Worm (Caenorhabditis elegans): Measurements from ENCODE around the gene C33F10.1.
A peak's percentile ranks its signal among the peaks of the same experiment; 100 is the strongest.
"Not testable (repeated sequence)": the region's sequence is repeated elsewhere in the genome, so short reads cannot be mapped to it uniquely, and the experiment has no call there.

Gene C33F10.1

ce11 chrII:4857086-4857485 lies 22.3 kb downstream of the C33F10.1 start:
- TF ChIP-seq fos-1 (tag; optimal IDR thresholded peaks at IDR 0.05) (peak; percentile 94), blmp-1 (tag; optimal IDR thresholded peaks at IDR 0.05; ENCODE audit: insufficient read depth) (no peak), elt-3 (tag; optimal IDR thresholded peaks at IDR 0.05) (no peak), crh-2 (tag; optimal IDR thresholded peaks at IDR 0.05) (peak; percentile 32), nhr-12 (tag; optimal IDR thresholded peaks at IDR 0.05) (no peak), sma-9 (GFP tag; optimal IDR thresholded peaks at IDR 0.05) (peak; percentile 18), sma-9 (tag; optimal IDR thresholded peaks at IDR 0.05) (no peak), ztf-1 (GFP tag; conservative IDR thresholded peaks at IDR 0.05) (no peak), nhr-129 (tag; optimal IDR thresholded peaks at IDR 0.05) (peak; percentile 17)

ce11 chrII:4857873-4858364 lies 23.1 kb downstream of the C33F10.1 start, which contains the start of gene F11G11.5:
TSS of gene F11G11.5 (plus strand) at chrII:4857923.
- TF ChIP-seq peb-1 (tag; optimal IDR thresholded peaks at IDR 0.05) (no peak), F13H6.1 (tag; optimal IDR thresholded peaks at IDR 0.05) (no peak), ztf-4 (tag; optimal IDR thresholded peaks at IDR 0.05) (peak; percentile 33), egl-27 (tag; optimal IDR thresholded peaks at IDR 0.05) (no peak), ama-1 (optimal IDR thresholded peaks at IDR 0.05) (peak; percentile 68), lin-11 (tag; optimal IDR thresholded peaks at IDR 0.05) (no peak), nhr-237 (tag; optimal IDR thresholded peaks at IDR 0.05) (no peak)

- TF ChIP-seq aly-2 (tag; optimal IDR thresholded peaks at IDR 0.05): no peak
- no peak for TF ChIP-seq C34F6.9 (tag; optimal IDR thresholded peaks at IDR 0.05)
- peak; percentile 59 for TF ChIP-seq ama-1 (optimal IDR thresholded peaks at IDR 0.05)
- TF ChIP-seq alr-1 (tag; optimal IDR thresholded peaks at IDR 0.05): no peak
- TF ChIP-seq nhr-23 (tag; optimal IDR thresholded peaks at IDR 0.05): no peak
- no peak for TF ChIP-seq egl-27 (tag; optimal IDR thresholded peaks at IDR 0.05)
- TF ChIP-seq ztf-4 (tag; optimal IDR thresholded peaks at IDR 0.05): peak; percentile 35
- no peak for TF ChIP-seq nhr-11 (tag; optimal IDR thresholded peaks at IDR 0.05)
- no peak for TF ChIP-seq ceh-82 (tag; optimal IDR thresholded peaks at IDR 0.05)
- no peak for TF ChIP-seq mbf-1 (tag; optimal IDR thresholded peaks at IDR 0.05)
Measured at ce11 chrII:4858906-4859411, 24.1 kb downstream of the C33F10.1 start.

ce11 chrII:4860260-4860659 lies 25.4 kb downstream of the C33F10.1 start, which contains the start of the genes nspd-5 and F11G11.4:
TSS of gene nspd-5 (minus strand) at chrII:4860360.
TSS of gene F11G11.4 (plus strand) at chrII:4860594.
- not testable (repeated sequence) for TF ChIP-seq skn-1, peb-1, nhr-129 (tag; optimal IDR thresholded peaks at IDR 0.05)

- no peak for TF ChIP-seq sma-9 (GFP tag; optimal IDR thresholded peaks at IDR 0.05)
- no peak for TF ChIP-seq sma-9 (tag; optimal IDR thresholded peaks at IDR 0.05)
- no peak for TF ChIP-seq lsy-2 (tag; optimal IDR thresholded peaks at IDR 0.05)
- TF ChIP-seq mab-5 (tag; optimal IDR thresholded peaks at IDR 0.05): no peak
- TF ChIP-seq crh-2 (tag; optimal IDR thresholded peaks at IDR 0.05): no peak
- no peak for TF ChIP-seq nhr-237 (tag; optimal IDR thresholded peaks at IDR 0.05)
- no peak for TF ChIP-seq nhr-10 (tag; optimal IDR thresholded peaks at IDR 0.05)
- TF ChIP-seq nhr-21 (tag; optimal IDR thresholded peaks at IDR 0.05): no peak
- TF ChIP-seq alr-1 (tag; optimal IDR thresholded peaks at IDR 0.05): no peak
- no peak for TF ChIP-seq ztf-4 (tag; optimal IDR thresholded peaks at IDR 0.05)
- TF ChIP-seq mdl-1 (tag; optimal IDR thresholded peaks at IDR 0.05): no peak
- TF ChIP-seq ztf-11 (tag; optimal IDR thresholded peaks at IDR 0.05): no peak
- TF ChIP-seq lin-13 (GFP tag; optimal IDR thresholded peaks at IDR 0.05): no peak
- TF ChIP-seq dmd-4 (tag; optimal IDR thresholded peaks at IDR 0.05): no peak
- no peak for TF ChIP-seq R02D3.7 (tag; optimal IDR thresholded peaks at IDR 0.05)
Measured at ce11 chrII:4863357-4863756, 28.5 kb downstream of the C33F10.1 start, which contains the start of the genes mpst-4 and F11G11.14. TSS of gene mpst-4 (minus strand) at chrII:4863457. TSS of gene F11G11.14 (plus strand) at chrII:4863681.

- TF ChIP-seq blmp-1 (tag; optimal IDR thresholded peaks at IDR 0.05; ENCODE audit: insufficient read depth) (peak; percentile 67), unc-62 (GFP tag; optimal IDR thresholded peaks at IDR 0.05) (peak; percentile 56), nhr-21 (tag; optimal IDR thresholded peaks at IDR 0.05) (peak; percentile 84), ztf-1 (GFP tag; conservative IDR thresholded peaks at IDR 0.05) (no peak), ZK546.5 (tag; optimal IDR thresholded peaks at IDR 0.05) (no peak), ama-1 (optimal IDR thresholded peaks at IDR 0.05) (peak; percentile 81), nhr-25 (tag; optimal IDR thresholded peaks at IDR 0.05) (peak; percentile 47), elt-3 (tag; optimal IDR thresholded peaks at IDR 0.05) (peak; percentile 41), fos-1 (tag; optimal IDR thresholded peaks at IDR 0.05) (peak; percentile 27)
Measured at ce11 chrII:4866045-4866444, 31.2 kb downstream of the C33F10.1 start.
